Fruit fly (Drosophila melanogaster) ovary, adult (tissue): ENCODE results near the gene Pop5.

Experiments
- CG17801 ChIP-seq: fragments of 200-800 bp; optimal IDR thresholded peaks from 2 replicates; lab custom pipeline; 2019; ENCODE audit warnings: missing biosample characterization, mild to moderate bottlenecking, missing genetic modification characterization, moderate library complexity; ENCODE audit not compliant: partially characterized antibody

The Pop5 gene

DNA sequence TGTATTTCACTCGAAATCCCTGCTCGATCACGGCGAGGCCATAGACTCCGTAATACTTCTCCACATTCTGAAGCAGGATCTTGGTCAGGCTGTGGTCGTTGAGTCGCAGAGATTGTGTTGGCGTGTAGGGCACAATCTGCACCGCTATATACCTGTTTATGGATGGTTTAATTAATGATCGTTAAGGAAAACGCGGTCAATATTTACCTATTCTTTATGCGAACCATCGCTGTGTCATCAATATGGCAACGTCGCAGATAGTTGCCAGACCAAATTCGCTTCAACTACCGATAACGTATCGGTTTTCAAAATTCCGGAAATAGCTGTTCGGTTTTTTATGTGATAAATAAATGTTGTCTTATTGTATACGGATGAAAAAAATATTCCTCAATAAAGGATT is at the start of gene Pop5:
Gene Pop5 (minus strand): TSS at position 240 of the 400 bp plus-strand sequence.
- TF ChIP-seq CG17801, result peak; percentile 2

- TF ChIP-seq CG17801, result no peak
Measured at dm6 chr3L:17077273-17077672, 32.4 kb upstream of the Pop5 start.

DNA sequence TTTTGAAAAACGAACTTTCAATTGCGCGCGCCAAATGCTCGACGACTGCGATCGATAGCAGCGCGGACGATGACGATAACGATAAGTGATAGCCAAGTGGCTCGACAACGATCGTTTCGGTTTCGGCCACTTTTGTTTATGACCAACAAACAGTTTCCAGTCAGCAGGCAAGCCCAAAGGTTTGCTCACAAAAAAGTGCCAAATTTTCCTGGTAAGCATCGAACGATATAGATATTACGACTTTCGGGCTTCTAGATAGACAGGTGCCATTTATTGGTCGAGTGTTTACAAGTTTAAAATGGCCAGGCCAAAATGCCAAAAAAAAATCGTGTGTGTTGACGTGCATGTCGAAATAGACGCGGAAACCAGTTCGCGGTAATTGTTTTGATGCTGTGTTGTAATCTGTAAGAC is 10.6 kb upstream of the Pop5 start, which contains the start of gene CG7724:
Gene CG7724 (plus strand): TSS at position 147 of the 411 bp plus-strand sequence.
- TF ChIP-seq CG17801, result peak; percentile 5

dm6 chr3L:17053932-17054331 is 9.1 kb upstream of the Pop5 start:
- TF ChIP-seq CG17801, result no peak

DNA sequence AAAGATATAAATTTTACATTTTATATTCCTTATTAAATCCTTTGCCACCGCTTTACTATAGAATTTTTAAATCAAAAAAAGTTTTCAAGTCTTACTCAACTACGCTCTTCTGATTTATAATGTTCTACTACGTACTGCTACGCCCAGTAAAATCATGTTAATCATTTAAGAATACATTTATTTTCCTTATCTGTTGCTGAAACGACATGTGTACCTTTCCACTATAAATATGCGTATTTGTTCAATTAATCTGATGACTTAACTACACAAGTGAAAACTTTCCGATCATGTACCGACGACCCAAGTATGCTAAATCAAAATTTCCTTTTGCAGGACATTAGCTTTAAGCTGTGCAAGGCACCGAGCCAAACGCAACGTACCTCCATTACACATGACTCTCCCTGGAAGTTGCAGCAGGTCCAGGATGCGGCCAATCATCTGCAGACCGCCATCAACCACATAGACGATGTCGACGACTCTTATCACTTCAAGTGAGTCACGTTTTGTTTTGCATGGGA is 7.6 kb upstream of the Pop5 start:
- TF ChIP-seq CG17801, result no peak

DNA sequence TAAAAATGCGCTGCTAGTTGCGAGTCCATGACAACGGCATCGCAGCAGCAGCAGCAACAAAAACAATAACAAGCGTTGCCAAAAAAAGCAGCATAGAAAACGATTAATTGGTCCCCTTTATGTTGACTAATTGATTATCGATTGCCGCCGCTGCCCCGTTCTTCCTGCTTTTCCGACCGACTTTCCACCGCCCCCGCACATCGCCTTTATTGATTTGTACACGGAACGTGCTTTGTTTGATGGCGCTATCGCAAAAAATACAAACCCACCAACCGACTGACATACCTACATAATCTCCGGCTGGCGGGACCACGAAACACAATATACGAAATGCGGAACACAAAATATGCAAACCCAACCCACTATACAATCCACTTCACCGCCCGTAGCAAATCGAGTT is 6.6 kb upstream of the Pop5 start:
- no peak for TF ChIP-seq CG17801

DNA sequence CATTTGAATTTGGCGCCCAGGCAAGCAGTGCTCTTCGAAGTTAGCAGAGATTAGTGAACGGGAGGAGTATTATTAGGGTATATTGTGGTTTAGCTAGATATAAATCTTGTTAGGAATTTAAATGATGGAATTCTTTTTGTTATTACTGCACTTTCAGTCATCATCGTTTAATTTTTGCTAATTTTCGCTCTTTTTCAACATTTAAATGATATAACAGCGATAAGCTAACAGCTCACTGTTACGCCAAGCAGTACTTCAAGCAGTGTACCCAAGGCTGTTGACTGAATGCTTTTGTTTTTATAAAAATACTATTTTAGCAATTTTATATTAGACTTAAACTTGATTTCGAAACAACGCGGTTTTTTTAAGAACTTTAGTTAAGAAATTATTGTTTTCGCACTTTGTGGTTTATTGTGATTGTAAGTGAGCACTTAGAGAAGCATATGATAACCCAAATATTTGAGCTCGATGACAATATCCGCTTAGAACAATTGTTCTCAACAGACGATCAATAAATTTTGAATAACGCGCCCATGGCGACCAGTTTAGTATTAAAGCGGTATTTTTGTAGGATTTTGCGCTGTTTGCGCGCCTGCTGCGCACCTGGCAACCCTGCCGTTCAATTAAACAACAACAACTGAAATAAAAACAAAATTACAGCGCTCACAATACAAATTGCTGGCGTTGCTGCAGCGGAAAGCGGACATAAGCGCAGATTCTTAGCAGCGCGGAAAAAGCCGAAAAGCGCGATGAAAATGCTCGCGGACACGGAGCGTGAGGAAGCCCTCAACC is 6.0 kb upstream of the Pop5 start:
- no peak for TF ChIP-seq CG17801

DNA sequence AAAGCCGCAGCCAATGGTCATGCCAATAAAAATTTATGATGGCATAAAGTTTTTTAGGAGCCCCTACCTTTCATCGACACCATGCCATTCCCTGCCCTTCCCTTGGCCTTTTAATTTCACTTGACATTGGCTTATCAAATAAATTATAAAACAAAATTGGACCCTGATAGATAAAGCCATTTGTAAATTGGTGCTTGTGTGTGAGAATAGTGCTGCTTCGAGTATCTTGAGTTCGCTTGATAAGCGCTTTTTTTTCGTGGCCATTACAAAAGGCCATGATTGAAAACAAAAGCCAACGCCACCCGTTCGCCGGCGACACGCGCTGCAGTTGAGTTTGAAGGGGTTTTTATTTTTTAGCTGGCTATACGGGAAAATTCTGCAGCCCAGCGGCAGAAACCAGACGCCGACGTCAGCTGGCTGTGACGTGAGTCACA is 5.1 kb upstream of the Pop5 start:
- TF ChIP-seq CG17801, result peak; percentile 12

dm6 chr3L:17049314-17049713 is 4.5 kb upstream of the Pop5 start, which contains the start of gene rogdi:
Gene rogdi (plus strand): TSS chr3L:17049512.
- no peak for TF ChIP-seq CG17801

dm6 chr3L:17047811-17048239 is 3.0 kb upstream of the Pop5 start:
- no peak for TF ChIP-seq CG17801

dm6 chr3L:17045431-17046238 is 797 bp upstream of the Pop5 start, which contains the start of gene TpnC73F:
Gene TpnC73F (plus strand): TSS chr3L:17046063.
- TF ChIP-seq CG17801, result no peak

- TF ChIP-seq CG17801, result peak; percentile 38
Measured at dm6 chr3L:17042297-17042921, 2.4 kb downstream of the Pop5 start, which contains the start of the genes scaf6 and Papst2. Gene scaf6 (minus strand): TSS chr3L:17042574. Gene Papst2 (plus strand): TSS chr3L:17042797.

DNA sequence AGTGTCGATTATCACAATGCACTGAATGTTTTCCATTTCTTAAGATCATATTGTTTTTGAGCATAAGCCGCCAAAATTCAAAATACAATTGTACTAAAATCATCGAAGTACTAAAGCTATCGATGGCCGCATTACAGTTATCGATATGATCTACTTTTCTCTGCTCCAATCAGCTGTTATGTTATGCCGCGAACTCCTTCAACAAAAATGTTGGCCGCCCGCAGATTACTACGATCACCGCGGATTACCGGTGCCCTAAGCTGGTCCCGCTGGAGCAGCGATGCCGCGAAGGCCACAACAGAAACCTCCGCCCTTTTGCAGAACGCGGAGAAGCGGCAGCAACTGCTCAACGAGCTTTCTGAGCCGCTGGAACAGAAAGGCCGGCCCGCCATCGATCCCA is 9.3 kb downstream of the Pop5 start, which contains the start of gene beg:
Gene beg (plus strand): TSS at position 177 of the 400 bp plus-strand sequence.
- TF ChIP-seq CG17801, result no peak

DNA sequence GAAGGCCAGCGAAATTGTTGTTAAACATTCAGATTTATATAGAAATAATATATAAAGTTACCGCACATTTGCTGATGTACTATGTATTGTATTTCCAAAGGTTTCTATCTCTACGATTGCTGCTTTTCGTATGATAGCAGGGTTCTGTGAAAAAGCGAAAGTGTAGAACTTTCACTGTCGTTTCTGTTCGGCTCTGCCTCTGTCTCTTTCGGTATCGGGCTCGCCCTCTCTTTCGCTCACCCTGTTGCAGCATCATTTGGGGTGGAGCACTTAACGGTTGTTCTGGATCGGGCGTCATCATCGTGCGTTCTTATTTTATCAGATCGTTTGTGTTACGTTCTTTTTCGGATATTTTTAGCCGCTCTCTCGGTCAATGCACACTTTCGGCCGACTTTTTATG is 11.5 kb downstream of the Pop5 start:
- TF ChIP-seq CG17801, result no peak

DNA sequence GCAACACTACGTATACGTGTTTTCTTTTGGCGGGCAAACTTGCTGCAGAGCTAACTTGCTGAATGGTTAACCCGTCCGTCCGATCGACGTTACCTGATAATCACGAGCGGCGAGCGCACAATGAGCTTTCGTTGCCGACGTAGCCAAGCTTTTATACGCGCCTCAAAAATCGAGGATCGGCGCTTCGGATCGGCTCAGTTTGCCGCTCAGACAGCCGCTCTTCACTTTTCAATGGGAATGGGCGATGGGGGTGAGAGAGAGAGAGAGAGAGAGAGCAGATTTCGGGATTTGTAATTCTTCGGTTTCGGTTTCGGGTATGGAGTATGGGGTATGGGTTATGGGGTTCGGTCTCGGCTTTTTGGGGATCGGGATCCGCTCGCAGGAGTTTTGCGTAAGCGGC is 12.9 kb downstream of the Pop5 start, which contains the start of gene Ilp8:
Gene Ilp8 (minus strand): TSS at position 110 of the 400 bp plus-strand sequence.
- TF ChIP-seq CG17801, result no peak

DNA sequence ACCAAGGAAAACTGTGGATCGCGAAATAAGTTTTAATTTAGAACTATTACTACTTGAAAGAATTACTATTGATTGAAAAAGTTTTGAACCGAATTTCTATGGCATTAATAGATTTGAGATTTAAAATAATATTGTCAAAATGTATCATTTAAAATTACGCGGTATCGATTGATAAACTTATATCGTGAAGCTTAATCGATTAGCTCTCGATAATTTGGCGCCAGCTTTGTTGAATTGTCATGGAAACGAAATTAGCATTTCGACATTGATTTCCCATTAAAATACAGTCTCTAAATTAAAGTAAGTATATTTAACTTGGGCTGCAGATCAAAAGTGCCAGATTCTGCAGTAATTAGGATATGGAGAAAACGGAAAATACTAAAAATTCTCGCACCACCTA is 17.5 kb downstream of the Pop5 start, which contains the start of gene CG7730:
Gene CG7730 (plus strand): TSS at position 206 of the 400 bp plus-strand sequence.
- TF ChIP-seq CG17801, result no peak
